Fruit fly (Drosophila melanogaster) whole organism, embryonic: ENCODE results near the gene tank.

Experiments used
- ATbp ChIP-seq: fragments of 200-800 bp; sonication (Bioruptor generic); optimal IDR thresholded peaks from 2 replicates; lab custom pipeline; 2017; ENCODE audit warnings: missing biosample characterization, mild to moderate bottlenecking, missing genetic modification characterization, missing genetic modification reagents
- Adf1 ChIP-seq: fragments of 200-800 bp; sonication (Bioruptor generic); IDR thresholded peaks from 2 replicates; pipeline ENCODE4 v1.3.6; 2022; ENCODE audit warnings: missing biosample characterization, missing genetic modification characterization
- Awh ChIP-seq: fragments of 200-800 bp; sonication (Bioruptor generic); IDR thresholded peaks from 2 replicates; pipeline ENCODE4, ENCODE4 v1.3.6; 2022; ENCODE audit warnings: missing biosample characterization, missing genetic modification characterization
- Blimp-1 ChIP-seq: fragments of 200-800 bp; sonication (Bioruptor generic); optimal IDR thresholded peaks from 3 replicates; lab custom pipeline; 2018; ENCODE audit warnings: missing biosample characterization, missing genetic modification characterization, mild to moderate bottlenecking, moderate library complexity, missing genetic modification reagents
- CG11456 ChIP-seq: fragments of 200-800 bp; sonication (Bioruptor generic); IDR thresholded peaks from 3 replicates; pipeline ENCODE4 v1.3.6; 2022; ENCODE audit warnings: missing biosample characterization, missing genetic modification characterization
- CG12155 ChIP-seq: fragments of 200-800 bp; sonication (Bioruptor generic); optimal IDR thresholded peaks from 3 replicates; lab custom pipeline; 2016; ENCODE audit warnings: missing biosample characterization, missing genetic modification characterization
- CG13894 ChIP-seq: fragments of 200-800 bp; sonication (Bioruptor generic); optimal IDR thresholded peaks from 3 replicates; lab custom pipeline; 2018; ENCODE audit warnings: missing biosample characterization, mild to moderate bottlenecking, missing genetic modification characterization, moderate library complexity
- CG15269 ChIP-seq: fragments of 200-800 bp; sonication (Bioruptor generic); optimal IDR thresholded peaks from 2 replicates; lab custom pipeline; 2018; ENCODE audit warnings: missing biosample characterization, mild to moderate bottlenecking, missing genetic modification characterization, moderate library complexity
- CG18476 ChIP-seq: fragments of 200-800 bp; sonication (Bioruptor generic); optimal IDR thresholded peaks from 2 replicates; lab custom pipeline; 2016; ENCODE audit warnings: missing biosample characterization, mild to moderate bottlenecking, missing genetic modification characterization
- CG2875 ChIP-seq: fragments of 200-800 bp; sonication (Bioruptor generic); optimal IDR thresholded peaks from 2 replicates; lab custom pipeline; 2017; ENCODE audit warnings: missing biosample characterization, mild to moderate bottlenecking, missing genetic modification characterization, missing genetic modification reagents
- CG30403 ChIP-seq: fragments of 200-800 bp; sonication (Bioruptor generic); optimal IDR thresholded peaks from 3 replicates; lab custom pipeline; 2016; ENCODE audit warnings: missing biosample characterization, missing genetic modification characterization
- CG8388 ChIP-seq: fragments of 200-800 bp; sonication (Bioruptor generic); optimal IDR thresholded peaks from 2 replicates; lab custom pipeline; 2019; ENCODE audit warnings: missing biosample characterization, mild to moderate bottlenecking, missing genetic modification characterization, moderate library complexity
- CG9932 ChIP-seq: fragments of 200-800 bp; sonication (Bioruptor generic); IDR thresholded peaks from 2 replicates; pipeline ENCODE4 v1.3.6; 2022; ENCODE audit warnings: missing biosample characterization, missing genetic modification characterization
- Dad ChIP-seq: fragments of 200-800 bp; sonication (Bioruptor generic); optimal IDR thresholded peaks from 3 replicates; lab custom pipeline; 2016; ENCODE audit warnings: missing biosample characterization, missing genetic modification characterization
- Dbx ChIP-seq: fragments of 200-800 bp; sonication (Bioruptor generic); IDR thresholded peaks from 3 replicates; pipeline ENCODE4 v1.3.6; 2022; ENCODE audit warnings: missing biosample characterization, missing genetic modification characterization
- Eip74EF ChIP-seq, 2 experiments: fragments of 200-800 bp in 1 of 2; fragments of >200 bp in 1 of 2; sonication (Bioruptor generic) in 1 of 2; optimal IDR thresholded peaks; 2 replicates each; lab custom pipeline; 2017 to 2019; ENCODE audit warnings: missing biosample characterization in 2 of 2, missing genetic modification characterization in 2 of 2, mild to moderate bottlenecking in 1 of 2, moderate library complexity in 1 of 2
- Jarid2 ChIP-seq: fragments of 200-800 bp; sonication (Bioruptor generic); optimal IDR thresholded peaks from 3 replicates; lab custom pipeline; 2017; ENCODE audit warnings: mild to moderate bottlenecking, missing biosample characterization, missing genetic modification reagents, missing genetic modification characterization
- MESR4 ChIP-seq: fragments of 200-800 bp; sonication (Bioruptor generic); optimal IDR thresholded peaks from 2 replicates; lab custom pipeline; 2018; ENCODE audit warnings: missing biosample characterization, mild to moderate bottlenecking, missing genetic modification characterization, moderate library complexity
- Med ChIP-seq: fragments of 200-800 bp; sonication (Bioruptor generic); peaks from one replicate; lab custom pipeline; 2016; ENCODE audit warnings: missing biosample characterization, missing genetic modification characterization, mild to moderate bottlenecking, inconsistent platforms, moderate library complexity
- NC2α ChIP-seq: fragments of 200-800 bp; sonication (Bioruptor generic); optimal IDR thresholded peaks from 2 replicates; lab custom pipeline; 2016; ENCODE audit warnings: missing biosample characterization, missing genetic modification characterization
- Ssrp ChIP-seq: fragments of 200-800 bp; sonication (Bioruptor generic); optimal IDR thresholded peaks from 2 replicates; lab custom pipeline; 2018; ENCODE audit warnings: missing biosample characterization, mild to moderate bottlenecking, missing genetic modification characterization, moderate library complexity
- Stat92E ChIP-seq, 3 experiments: fragments of >200 bp in 2 of 3; fragments of 200-800 bp in 1 of 3; sonication (Bioruptor generic) in 1 of 3; optimal IDR thresholded peaks; 2 replicates each; lab custom pipeline; 2017 to 2019; ENCODE audit warnings: missing biosample characterization in 3 of 3, missing genetic modification characterization in 3 of 3, mild to moderate bottlenecking in 1 of 3, moderate library complexity in 1 of 3
- bsh ChIP-seq, 2 experiments: fragments of 200-800 bp; sonication (Bioruptor generic); optimal IDR thresholded peaks; 2 replicates each; lab custom pipeline; 2017 to 2018; ENCODE audit warnings: mild to moderate bottlenecking in 2 of 2, missing biosample characterization in 2 of 2, missing genetic modification characterization in 2 of 2, moderate library complexity in 1 of 2
- chinmo ChIP-seq: fragments of 200-800 bp; sonication (Bioruptor generic); IDR thresholded peaks from 4 replicates; pipeline ENCODE4 v1.3.6; 2022; ENCODE audit warnings: missing biosample characterization, missing genetic modification characterization; ENCODE audit not compliant: partially characterized antibody
- ci ChIP-seq: fragments of 200-800 bp; sonication (Bioruptor generic); IDR thresholded peaks from 3 replicates; pipeline ENCODE4 v1.3.6; 2022; ENCODE audit warnings: missing biosample characterization, missing genetic modification characterization
- ftz-f1 ChIP-seq: fragments of 200-800 bp; sonication (Bioruptor generic); optimal IDR thresholded peaks from 2 replicates; lab custom pipeline; 2016; ENCODE audit warnings: missing biosample characterization, missing genetic modification characterization
- gcm2 ChIP-seq: fragments of 200-800 bp; sonication (Bioruptor generic); optimal IDR thresholded peaks from 2 replicates; lab custom pipeline; 2016; ENCODE audit warnings: missing biosample characterization, missing genetic modification characterization
- gsb ChIP-seq: fragments of 200-800 bp; sonication (Bioruptor generic); IDR thresholded peaks from 2 replicates; pipeline ENCODE4 v1.3.6; 2022; ENCODE audit warnings: missing biosample characterization, missing genetic modification characterization
- ham ChIP-seq: fragments of 200-800 bp; sonication (Bioruptor generic); IDR thresholded peaks from 2 replicates; pipeline ENCODE4 v1.3.6; 2022; ENCODE audit warnings: missing biosample characterization, missing genetic modification characterization
- inv ChIP-seq: fragments of 200-800 bp; sonication (Bioruptor generic); IDR thresholded peaks from 2 replicates; pipeline ENCODE4 v1.3.6; 2022; ENCODE audit warnings: missing biosample characterization, missing genetic modification characterization; ENCODE audit not compliant: partially characterized antibody
- lilli ChIP-seq: fragments of 200-800 bp; sonication (Bioruptor generic); optimal IDR thresholded peaks from 3 replicates; lab custom pipeline; 2016; ENCODE audit warnings: missing biosample characterization, missing genetic modification characterization
- nom ChIP-seq: fragments of 200-800 bp; sonication (Bioruptor generic); optimal IDR thresholded peaks from 2 replicates; lab custom pipeline; 2017; ENCODE audit warnings: missing biosample characterization, missing genetic modification characterization, mild to moderate bottlenecking, moderate library complexity, missing genetic modification reagents
- pfk ChIP-seq: fragments of 200-800 bp; sonication (Bioruptor generic); optimal IDR thresholded peaks from 2 replicates; lab custom pipeline; 2018; ENCODE audit warnings: missing biosample characterization, mild to moderate bottlenecking, missing genetic modification characterization, moderate library complexity
- vvl ChIP-seq: fragments of 200-800 bp; sonication (Bioruptor generic); IDR thresholded peaks from 2 replicates; pipeline ENCODE4 v1.3.6; 2022; ENCODE audit warnings: missing biosample characterization, missing genetic modification characterization

Gene tank

dm6 chr2L:4806109-4806508, 31.7 kb downstream of the tank start (continued):
- TF ChIP-seq bsh (GFP tag; optimal IDR thresholded peaks at IDR 0.05; lab: Kevin White, UChicago) (peak in 1 of 2 experiments; percentile 19), gsb (GFP tag; lab: Robert Waterston, UW) (no peak), Eip74EF (GFP tag; optimal IDR thresholded peaks at IDR 0.05; lab: Kevin White, UChicago) (peak in 1 of 2 experiments; percentile 11), gcm2 (GFP tag; lab: Kevin White, UChicago) (no peak), CG30403 (GFP tag; lab: Kevin White, UChicago) (peak; percentile 14)

- TF ChIP-seq CG9932, result no peak
- no peak for TF ChIP-seq CG12155 (GFP tag; lab: Kevin White, UChicago)
- no peak for TF ChIP-seq ATbp (GFP tag; lab: Kevin White, UChicago)
- 0 out of 3 replicates have a peak, but pooled peaks have one; percentile 22 for TF ChIP-seq ci (GFP tag; lab: Robert Waterston, UW)
- TF ChIP-seq Dbx (GFP tag; lab: Robert Waterston, UW), result 0 out of 3 replicates have a peak, but pooled peaks have one; percentile 7
- TF ChIP-seq lilli, result peak; percentile 17
- TF ChIP-seq CG13894 (tag; lab: Kevin White, UChicago), result peak; percentile 84
- 0 out of 2 replicates have a peak, but pooled peaks have one; percentile 16 for TF ChIP-seq vvl
- no peak for TF ChIP-seq nom (GFP tag; lab: Kevin White, UChicago)
- TF ChIP-seq CG18476 (GFP tag; lab: Kevin White, UChicago), result no peak
- peak; percentile 93 for TF ChIP-seq chinmo
- peak; percentile 1 for TF ChIP-seq ftz-f1 (GFP tag; lab: Kevin White, UChicago)
- TF ChIP-seq ham (GFP tag; lab: Robert Waterston, UW), result no peak
- TF ChIP-seq Med (GFP tag; lab: Kevin White, UChicago), result peak; percentile 82
- peak; percentile 92 for TF ChIP-seq Adf1 (GFP tag; lab: Robert Waterston, UW)
- TF ChIP-seq MESR4 (GFP tag; lab: Kevin White, UChicago), result no peak
- peak; percentile 93 for TF ChIP-seq Blimp-1
- TF ChIP-seq inv, result peak; percentile 10; the same call in 1 of the 2 replicates
- no peak for TF ChIP-seq NC2α (GFP tag; lab: Kevin White, UChicago)
- TF ChIP-seq Jarid2, result peak; percentile 18
Measured at dm6 chr2L:4801705-4802216, 36.0 kb downstream of the tank start, which contains the start of gene slf. Gene slf, minus strand, starts transcription at chr2L:4801923.

dm6 chr2L:4800033-4800432, 37.8 kb downstream of the tank start:
- TF ChIP-seq CG8388 (GFP tag; lab: Kevin White, UChicago), result peak; percentile 9
- TF ChIP-seq pfk (GFP tag; lab: Kevin White, UChicago), result no peak
- TF ChIP-seq Stat92E (GFP tag; optimal IDR thresholded peaks at IDR 0.05; lab: Kevin White, UChicago), result no peak
- TF ChIP-seq ci (GFP tag; lab: Robert Waterston, UW), result 0 out of 3 replicates have a peak, but pooled peaks have one; percentile 26
- TF ChIP-seq Dad (GFP tag; lab: Kevin White, UChicago), result no peak
- no peak for TF ChIP-seq CG2875 (GFP tag; lab: Kevin White, UChicago)
- TF ChIP-seq chinmo, result 0 out of 4 replicates have a peak, but pooled peaks have one; percentile 25
- TF ChIP-seq CG11456 (GFP tag; lab: Robert Waterston, UW), result peak; percentile 4; the same call in 1 of the 3 replicates
- TF ChIP-seq Med (GFP tag; lab: Kevin White, UChicago), result peak; percentile 47

- peak; percentile 90 for TF ChIP-seq Awh
- TF ChIP-seq Ssrp (tag; lab: Kevin White, UChicago), result no peak
- peak; percentile 21 for TF ChIP-seq CG15269 (tag; lab: Kevin White, UChicago)
- TF ChIP-seq, all 482 proteins: peak for 2
Measured at dm6 chr2L:4798894-4799293, 38.9 kb downstream of the tank start.
